Worm (Caenorhabditis elegans) whole organism, L1 larva: ENCODE data around the gene T04C12.1.

Experiments
- C04F5.9 ChIP-seq: sonication (generic microtip); optimal IDR thresholded peaks from 2 replicates; lab custom pipeline; 2016; ENCODE audit warnings: missing genetic modification characterization, missing compliant biosample characterization
- C34B4.2 ChIP-seq: sonication (generic microtip); optimal IDR thresholded peaks from 2 replicates; lab custom pipeline; 2017; ENCODE audit warnings: mild to moderate bottlenecking, missing genetic modification characterization, missing compliant biosample characterization
- Y116A8C.19 ChIP-seq: sonication (generic microtip); optimal IDR thresholded peaks from 2 replicates; lab custom pipeline; 2016; ENCODE audit warnings: missing compliant biosample characterization, missing genetic modification characterization, borderline replicate concordance
- alr-1 ChIP-seq: fragments of 200-800 bp; sonication (Bioruptor generic); optimal IDR thresholded peaks from 2 replicates; lab custom pipeline; 2018; ENCODE audit warnings: borderline replicate concordance, mild to moderate bottlenecking, missing genetic modification characterization, missing compliant biosample characterization
- ceh-63 ChIP-seq: fragments of 200-800 bp; sonication (Bioruptor generic); optimal IDR thresholded peaks from 2 replicates; lab custom pipeline; 2018; ENCODE audit warnings: mild to moderate bottlenecking, missing genetic modification characterization, missing compliant biosample characterization
- ceh-82 ChIP-seq, 3 experiments: fragments of 150-350 bp in 1 of 3; sonication (generic microtip) in 2 of 3; optimal IDR thresholded peaks; 2 replicates each; lab custom pipeline; 2014 to 2017; ENCODE audit warnings: missing biosample characterization in 3 of 3, missing genetic modification characterization in 3 of 3
- ceh-88 ChIP-seq: fragments of 200-800 bp; sonication (Bioruptor generic); IDR thresholded peaks from 2 replicates; pipeline ENCODE4 v1.3.6; 2022; ENCODE audit warnings: missing genetic modification characterization, missing compliant biosample characterization
- ceh-90 ChIP-seq: sonication (generic microtip); optimal IDR thresholded peaks from 2 replicates; lab custom pipeline; 2016; ENCODE audit warnings: missing genetic modification characterization, missing compliant biosample characterization
- egl-27 ChIP-seq, 2 experiments: fragments of 150-350 bp in 1 of 2; sonication (generic microtip); optimal IDR thresholded peaks; 3 replicates each; lab custom pipeline; 2017 to 2018; ENCODE audit warnings: missing biosample characterization in 2 of 2, missing genetic modification characterization in 2 of 2, missing genetic modification reagents in 2 of 2
- elt-2 ChIP-seq: sonication (generic microtip); optimal IDR thresholded peaks from 2 replicates; lab custom pipeline; 2016; ENCODE audit warnings: missing genetic modification characterization, mild to moderate bottlenecking, inconsistent platforms, missing compliant biosample characterization, missing genetic modification reagents
- elt-3 ChIP-seq, 6 experiments: fragments of 150-350 bp in 1 of 6; sonication (generic microtip); optimal IDR thresholded peaks; 2 replicates each; lab custom pipeline; 2017 to 2018; ENCODE audit warnings: missing biosample characterization in 6 of 6, missing genetic modification characterization in 6 of 6, inconsistent platforms in 1 of 6
- ets-5 ChIP-seq: fragments of 200-800 bp; sonication (Bioruptor generic); IDR thresholded peaks from 2 replicates; pipeline ENCODE4 v1.3.6; 2022; ENCODE audit warnings: missing genetic modification characterization, missing compliant biosample characterization
- fkh-10 ChIP-seq: sonication (generic microtip); optimal IDR thresholded peaks from 2 replicates; lab custom pipeline; 2017; ENCODE audit warnings: missing biosample characterization, missing genetic modification reagents, missing genetic modification characterization
- fkh-4 ChIP-seq: sonication (generic microtip); optimal IDR thresholded peaks from 2 replicates; lab custom pipeline; 2016; ENCODE audit warnings: missing compliant biosample characterization, missing genetic modification characterization, borderline replicate concordance
- fos-1 ChIP-seq: fragments of 150-350 bp; optimal IDR thresholded peaks from 2 replicates; lab custom pipeline; 2014; ENCODE audit warnings: missing biosample characterization, missing genetic modification characterization
- hlh-4 ChIP-seq: sonication (generic microtip); optimal IDR thresholded peaks from 2 replicates; lab custom pipeline; 2016; ENCODE audit warnings: mild to moderate bottlenecking, missing genetic modification characterization, missing compliant biosample characterization
- hpl-2 ChIP-seq: fragments of 150-350 bp; optimal IDR thresholded peaks from 2 replicates; lab custom pipeline; 2014; ENCODE audit warnings: missing biosample characterization, missing genetic modification reagents, missing genetic modification characterization
- irx-1 ChIP-seq: sonication (generic microtip); optimal IDR thresholded peaks from 2 replicates; lab custom pipeline; 2016; ENCODE audit warnings: missing genetic modification characterization, missing compliant biosample characterization
- jun-1 ChIP-seq: fragments of 150-350 bp; optimal IDR thresholded peaks from 2 replicates; lab custom pipeline; 2014; ENCODE audit warnings: missing biosample characterization, missing genetic modification reagents, missing genetic modification characterization
- lin-13 ChIP-seq: fragments of 150-350 bp; optimal IDR thresholded peaks from 2 replicates; lab custom pipeline; 2014; ENCODE audit warnings: missing biosample characterization, missing genetic modification reagents, missing genetic modification characterization
- lin-15B ChIP-seq: fragments of 150-350 bp; sonication (generic microtip); optimal IDR thresholded peaks from 3 replicates; lab custom pipeline; 2014; ENCODE audit warnings: missing biosample characterization, missing genetic modification characterization
- lir-3 ChIP-seq: sonication (generic microtip); optimal IDR thresholded peaks from 2 replicates; lab custom pipeline; 2016; ENCODE audit warnings: mild to moderate bottlenecking, missing genetic modification characterization, moderate library complexity, missing compliant biosample characterization; ENCODE audit not compliant: poor library complexity
- mab-9 ChIP-seq: fragments of 200-800 bp; sonication (Bioruptor generic); IDR thresholded peaks from 2 replicates; pipeline ENCODE4 v1.3.6; 2022; ENCODE audit warnings: missing genetic modification reagents, missing genetic modification characterization, missing compliant biosample characterization
- mef-2 ChIP-seq: fragments of 150-350 bp; optimal IDR thresholded peaks from 2 replicates; lab custom pipeline; 2014; ENCODE audit warnings: missing biosample characterization, missing genetic modification characterization
- nhr-11 ChIP-seq: fragments of 150-350 bp; optimal IDR thresholded peaks from 2 replicates; lab custom pipeline; 2014; ENCODE audit warnings: missing biosample characterization, missing genetic modification characterization
- nhr-12 ChIP-seq: sonication (generic microtip); optimal IDR thresholded peaks from 2 replicates; lab custom pipeline; 2017; ENCODE audit warnings: missing biosample characterization, missing genetic modification characterization
- nhr-20 ChIP-seq: sonication (generic microtip); optimal IDR thresholded peaks from 2 replicates; lab custom pipeline; 2016; ENCODE audit warnings: mild to moderate bottlenecking, missing genetic modification characterization, missing compliant biosample characterization
- nhr-237 ChIP-seq: fragments of 150-350 bp; optimal IDR thresholded peaks from 2 replicates; lab custom pipeline; 2014; ENCODE audit warnings: missing biosample characterization, missing genetic modification characterization
- nhr-28 ChIP-seq: fragments of 150-350 bp; optimal IDR thresholded peaks from 2 replicates; lab custom pipeline; 2014; ENCODE audit warnings: missing biosample characterization, missing genetic modification characterization
- nhr-47 ChIP-seq: sonication (generic microtip); optimal IDR thresholded peaks from 2 replicates; lab custom pipeline; 2016; ENCODE audit warnings: mild to moderate bottlenecking, missing genetic modification characterization, moderate library complexity, missing compliant biosample characterization
- nhr-71 ChIP-seq: sonication (generic microtip); optimal IDR thresholded peaks from 2 replicates; lab custom pipeline; 2016; ENCODE audit warnings: mild to moderate bottlenecking, missing genetic modification characterization, moderate library complexity, missing compliant biosample characterization
- nhr-84 ChIP-seq: sonication (generic microtip); optimal IDR thresholded peaks from 2 replicates; lab custom pipeline; 2017; ENCODE audit warnings: missing biosample characterization, missing genetic modification characterization
- pag-3 ChIP-seq: sonication (generic microtip); optimal IDR thresholded peaks from 2 replicates; lab custom pipeline; 2017; ENCODE audit warnings: missing genetic modification characterization, mild to moderate bottlenecking, missing compliant biosample characterization, antibody characterized with exemption, borderline replicate concordance; ENCODE audit not compliant: insufficient read depth
- pax-3 ChIP-seq: fragments of 200-800 bp; sonication (Bioruptor generic); optimal IDR thresholded peaks from 2 replicates; lab custom pipeline; 2018; ENCODE audit warnings: mild to moderate bottlenecking, missing genetic modification characterization, moderate library complexity, missing compliant biosample characterization
- rnt-1 ChIP-seq: sonication (generic microtip); optimal IDR thresholded peaks from 2 replicates; lab custom pipeline; 2016; ENCODE audit warnings: mild to moderate bottlenecking, missing genetic modification characterization, moderate library complexity, missing compliant biosample characterization
- snu-23 ChIP-seq: sonication (generic microtip); optimal IDR thresholded peaks from 2 replicates; lab custom pipeline; 2016; ENCODE audit warnings: missing genetic modification characterization, missing compliant biosample characterization
- sup-37 ChIP-seq: fragments of 200-800 bp; sonication (Bioruptor generic); optimal IDR thresholded peaks from 2 replicates; lab custom pipeline; 2018; ENCODE audit warnings: mild to moderate bottlenecking, missing genetic modification characterization, missing compliant biosample characterization
- tbx-2 ChIP-seq: sonication (generic microtip); optimal IDR thresholded peaks from 2 replicates; lab custom pipeline; 2016; ENCODE audit warnings: missing genetic modification characterization, missing compliant biosample characterization
- unc-130 ChIP-seq: fragments of 150-350 bp; optimal IDR thresholded peaks from 2 replicates; lab custom pipeline; 2017; ENCODE audit warnings: missing biosample characterization, missing genetic modification characterization, inconsistent platforms
- vab-15 ChIP-seq: sonication (generic microtip); optimal IDR thresholded peaks from 2 replicates; lab custom pipeline; 2017; ENCODE audit warnings: missing genotype, mild to moderate bottlenecking, missing genetic modification characterization, missing compliant biosample characterization
- zag-1 ChIP-seq: fragments of 150-350 bp; optimal IDR thresholded peaks from 2 replicates; lab custom pipeline; 2014; ENCODE audit warnings: missing biosample characterization, missing genetic modification characterization
- zip-4 ChIP-seq: fragments of 200-800 bp; sonication (Bioruptor generic); optimal IDR thresholded peaks from 2 replicates; lab custom pipeline; 2018; ENCODE audit warnings: mild to moderate bottlenecking, missing genetic modification characterization, moderate library complexity, missing compliant biosample characterization
- ztf-11 ChIP-seq, 2 experiments: sonication (generic microtip); optimal IDR thresholded peaks; 2 replicates each; lab custom pipeline; 2016 to 2017; ENCODE audit warnings: missing genetic modification characterization in 2 of 2, missing biosample characterization in 1 of 2, missing compliant biosample characterization in 1 of 2

T04C12.1 gene

DNA sequence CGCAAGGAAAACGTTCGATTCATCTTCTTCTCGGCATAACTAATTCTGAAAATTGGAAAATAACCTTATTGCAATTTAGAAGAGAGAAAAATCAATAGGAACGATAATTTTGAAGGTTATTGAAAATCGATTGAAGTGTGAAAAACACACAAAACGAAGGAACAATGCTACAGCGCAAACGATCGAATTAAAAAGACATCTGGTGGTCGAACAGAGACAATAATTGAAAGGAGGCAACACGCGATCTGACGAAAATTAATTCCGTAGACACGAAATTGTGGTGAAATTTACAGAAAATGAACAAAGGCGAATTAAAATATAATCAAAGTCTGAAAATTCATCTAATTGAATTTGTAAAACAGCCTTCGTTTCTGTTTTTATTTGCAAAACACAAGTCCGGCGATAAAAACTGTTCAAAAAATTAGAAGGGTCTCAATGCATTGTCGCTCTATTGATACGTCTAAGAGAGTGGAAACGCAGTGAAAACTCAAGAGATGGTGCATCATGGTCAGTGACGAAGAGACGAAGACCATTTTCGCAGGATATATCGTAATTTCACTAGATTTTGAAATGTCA is 19.6 kb downstream of the T04C12.1 start, which contains the start of gene pak-2 (continued):
- TF ChIP-seq egl-27 (tag; optimal IDR thresholded peaks at IDR 0.05; lab: Kevin White, UChicago) (no peak), ceh-63 (peak; percentile 87), rnt-1 (tag; lab: Kevin White, UChicago) (peak; percentile 88), elt-2 (tag; lab: Kevin White, UChicago) (peak; percentile 58), unc-130 (peak; percentile 11), nhr-47 (tag; lab: Kevin White, UChicago) (peak; percentile 90), mab-9 (GFP tag; lab: Robert Waterston, UW) (peak; percentile 53; the same call in 1 of the 2 replicates), pax-3 (tag; lab: Kevin White, UChicago) (peak; percentile 94), nhr-237 (tag; lab: Kevin White, UChicago) (peak; percentile 59), mef-2 (tag; lab: Kevin White, UChicago) (no peak), irx-1 (peak; percentile 62), lin-13 (peak; percentile 74), zip-4 (no peak), C34B4.2 (tag; lab: Kevin White, UChicago) (no peak), fkh-10 (GFP tag; lab: Kevin White, UChicago) (peak; percentile 34), jun-1 (tag; lab: Kevin White, UChicago) (no peak), ceh-90 (tag; lab: Kevin White, UChicago) (peak; percentile 64), hlh-4 (tag; lab: Kevin White, UChicago) (peak; percentile 39), tbx-2 (tag; lab: Kevin White, UChicago) (peak; percentile 85), lin-15B (tag; lab: Kevin White, UChicago) (peak; percentile 43), Y116A8C.19 (tag; lab: Kevin White, UChicago) (no peak), elt-3 (tag; optimal IDR thresholded peaks at IDR 0.05; lab: Kevin White, UChicago) (peak in 2 of 6 experiments; percentile 2 to 41), hpl-2 (peak; percentile 63), snu-23 (GFP tag; lab: Kevin White, UChicago) (peak; percentile 91), nhr-84 (no peak), ceh-88 (GFP tag; lab: Robert Waterston, UW) (peak; percentile 85), fkh-4 (peak; percentile 85), sup-37 (no peak), nhr-71 (tag; lab: Kevin White, UChicago) (peak; percentile 93), alr-1 (tag; lab: Kevin White, UChicago) (no peak), ztf-11 (tag; optimal IDR thresholded peaks at IDR 0.05; lab: Kevin White, UChicago) (peak in 1 of 2 experiments; percentile 88), lir-3 (tag; lab: Kevin White, UChicago) (peak; percentile 90), fos-1 (tag; lab: Kevin White, UChicago) (peak; percentile 60), pag-3 (no peak), ceh-82 (tag; optimal IDR thresholded peaks at IDR 0.05; lab: Kevin White, UChicago) (peak; percentile 32 to 64 (median 59)), C04F5.9 (peak; percentile 70), zag-1 (tag; lab: Kevin White, UChicago) (peak; percentile 31), nhr-20 (tag; lab: Kevin White, UChicago) (peak; percentile 90), nhr-11 (tag; lab: Kevin White, UChicago) (no peak), nhr-12 (tag; lab: Kevin White, UChicago) (no peak), nhr-28 (tag; lab: Kevin White, UChicago) (no peak), ets-5 (GFP tag; lab: Robert Waterston, UW) (no peak), vab-15 (tag; lab: Kevin White, UChicago) (peak; percentile 91)
